Worm (Caenorhabditis elegans) whole organism, young adult: ENCODE results near the gene EGAP2.2.

ENCODE experiments used
- B0019.2 ChIP-seq: fragments of 200-800 bp; sonication (Bioruptor generic); conservative IDR thresholded peaks from 2 replicates; pipeline ENCODE4 v1.3.6; 2022; ENCODE audit warnings: missing genetic modification reagents, missing genetic modification characterization, missing compliant biosample characterization
- B0261.1 ChIP-seq: sonication (generic microtip); optimal IDR thresholded peaks from 2 replicates; lab custom pipeline; 2016; ENCODE audit warnings: mild to moderate bottlenecking, missing genetic modification characterization, moderate library complexity, missing compliant biosample characterization
- F52B5.7 ChIP-seq: sonication (generic microtip); optimal IDR thresholded peaks from 2 replicates; lab custom pipeline; 2016; ENCODE audit warnings: mild to moderate bottlenecking, missing genetic modification characterization, missing compliant biosample characterization
- Y95B8A.8 ChIP-seq: fragments of 200-800 bp; sonication (Bioruptor generic); IDR thresholded peaks from 2 replicates; pipeline ENCODE4 v1.3.6; 2022; ENCODE audit warnings: missing genetic modification reagents, missing genetic modification characterization, missing compliant biosample characterization
- ZK185.1 ChIP-seq: sonication (generic microtip); optimal IDR thresholded peaks from 2 replicates; lab custom pipeline; 2016; ENCODE audit warnings: mild to moderate bottlenecking, missing genetic modification characterization, missing compliant biosample characterization; ENCODE audit not compliant: poor library complexity, severe bottlenecking
- ama-1 ChIP-seq, 3 experiments: fragments of 150-350 bp in 1 of 3; sonication (generic microtip) in 2 of 3; optimal IDR thresholded peaks; 2 replicates each; lab custom pipeline; 2014 to 2018; ENCODE audit warnings: missing biosample characterization in 2 of 3, missing genetic modification characterization in 2 of 3, missing genetic modification reagents in 2 of 3
- aptf-2 ChIP-seq: fragments of 200-800 bp; sonication (Bioruptor generic); conservative IDR thresholded peaks from 2 replicates; pipeline ENCODE4 v1.3.6; 2022; ENCODE audit warnings: missing genetic modification reagents, missing genetic modification characterization, missing compliant biosample characterization
- attf-5 ChIP-seq: fragments of 200-800 bp; sonication (Bioruptor generic); optimal IDR thresholded peaks from 2 replicates; lab custom pipeline; 2018; ENCODE audit warnings: mild to moderate bottlenecking, missing genetic modification characterization, missing compliant biosample characterization
- cebp-1 ChIP-seq, 2 experiments: fragments of 200-800 bp in 1 of 2; sonication (Bioruptor generic) in 1 of 2; sonication (generic microtip) in 1 of 2; IDR thresholded peaks in 1 of 2; optimal IDR thresholded peaks in 1 of 2; 2 replicates each; pipeline versions ENCODE4 v1.3.6 to Lab custom; 2017 to 2022; ENCODE audit warnings: missing compliant biosample characterization in 2 of 2, missing genetic modification characterization in 2 of 2, mild to moderate bottlenecking in 1 of 2, missing genetic modification reagents in 1 of 2, moderate library complexity in 1 of 2
- ceh-40 ChIP-seq: fragments of 200-800 bp; sonication (Bioruptor generic); IDR thresholded peaks from 2 replicates; pipeline ENCODE4 v1.3.6; 2022; ENCODE audit warnings: missing genetic modification characterization, missing compliant biosample characterization
- ceh-58 ChIP-seq: fragments of 200-800 bp; sonication (Bioruptor generic); IDR thresholded peaks from 2 replicates; pipeline ENCODE4 v1.3.6; 2022; ENCODE audit warnings: missing genetic modification characterization, missing compliant biosample characterization
- ceh-91 ChIP-seq: fragments of 200-800 bp; sonication (Bioruptor generic); IDR thresholded peaks from 2 replicates; pipeline ENCODE4 v1.3.6; 2022; ENCODE audit warnings: missing genetic modification reagents, missing genetic modification characterization, missing compliant biosample characterization
- dox-1 ChIP-seq: fragments of 200-800 bp; sonication (Bioruptor generic); IDR thresholded peaks from 2 replicates; pipeline ENCODE4 v1.3.6; 2022; ENCODE audit warnings: missing genetic modification reagents, missing genetic modification characterization, missing compliant biosample characterization
- efl-1 ChIP-seq: fragments of 150-350 bp; optimal IDR thresholded peaks from 2 replicates; lab custom pipeline; 2014; ENCODE audit warnings: missing biosample characterization, missing genetic modification reagents, missing genetic modification characterization
- egl-44 ChIP-seq: fragments of 200-800 bp; sonication (Bioruptor generic); IDR thresholded peaks from 2 replicates; pipeline ENCODE4 v1.3.6; 2022; ENCODE audit warnings: missing genetic modification reagents, missing genetic modification characterization, missing compliant biosample characterization
- gei-17 ChIP-seq: fragments of 200-800 bp; sonication (Bioruptor generic); optimal IDR thresholded peaks from 2 replicates; lab custom pipeline; 2018; ENCODE audit warnings: mild to moderate bottlenecking, missing genetic modification characterization, missing compliant biosample characterization
- lag-1 ChIP-seq: fragments of 200-800 bp; sonication (Bioruptor generic); IDR thresholded peaks from 2 replicates; pipeline ENCODE4 v1.3.6; 2022; ENCODE audit warnings: missing genetic modification reagents, missing genetic modification characterization, missing compliant biosample characterization
- let-607 ChIP-seq, 2 experiments: fragments of 200-800 bp in 1 of 2; sonication (Bioruptor generic) in 1 of 2; sonication (generic microtip) in 1 of 2; optimal IDR thresholded peaks; 2 replicates each; lab custom pipeline; 2016 to 2018; ENCODE audit warnings: mild to moderate bottlenecking in 2 of 2, missing compliant biosample characterization in 2 of 2, missing genetic modification characterization in 2 of 2, moderate library complexity in 2 of 2, missing genotype in 1 of 2
- lsy-27 ChIP-seq: sonication (generic microtip); optimal IDR thresholded peaks from 2 replicates; lab custom pipeline; 2017; ENCODE audit warnings: missing genetic modification characterization, mild to moderate bottlenecking, missing compliant biosample characterization, antibody characterized with exemption, missing genotype, borderline replicate concordance; ENCODE audit not compliant: insufficient read depth
- mcd-1 ChIP-seq: fragments of 200-800 bp; sonication (Bioruptor generic); IDR thresholded peaks from 2 replicates; pipeline ENCODE4 v1.3.6; 2022; ENCODE audit warnings: missing genetic modification reagents, missing genetic modification characterization, missing compliant biosample characterization
- mxl-1 ChIP-seq: sonication (generic microtip); optimal IDR thresholded peaks from 2 replicates; lab custom pipeline; 2016; ENCODE audit warnings: missing genetic modification characterization, missing compliant biosample characterization
- nfyb-1 ChIP-seq: fragments of 200-800 bp; sonication (Bioruptor generic); IDR thresholded peaks from 2 replicates; pipeline ENCODE4 v1.3.6; 2022; ENCODE audit warnings: missing genetic modification reagents, missing genetic modification characterization, missing compliant biosample characterization
- nhr-120 ChIP-seq: fragments of 200-800 bp; sonication (Bioruptor generic); IDR thresholded peaks from 2 replicates; pipeline ENCODE4 v1.3.6; 2022; ENCODE audit warnings: missing genetic modification characterization, missing compliant biosample characterization
- nhr-27 ChIP-seq: fragments of 200-800 bp; sonication (Bioruptor generic); optimal IDR thresholded peaks from 2 replicates; lab custom pipeline; 2018; ENCODE audit warnings: mild to moderate bottlenecking, missing genetic modification characterization, moderate library complexity, missing compliant biosample characterization
- repo-1 ChIP-seq: sonication (generic microtip); optimal IDR thresholded peaks from 2 replicates; lab custom pipeline; 2017; ENCODE audit warnings: mild to moderate bottlenecking, missing genetic modification characterization, missing compliant biosample characterization
- snpc-1.1 ChIP-seq: sonication (generic microtip); optimal IDR thresholded peaks from 2 replicates; lab custom pipeline; 2017; ENCODE audit warnings: missing genetic modification characterization, mild to moderate bottlenecking, missing compliant biosample characterization, antibody characterized with exemption, moderate library complexity, missing genotype, missing genetic modification reagents; ENCODE audit not compliant: insufficient read depth
- snpc-3.4 ChIP-seq: sonication (generic microtip); optimal IDR thresholded peaks from 2 replicates; lab custom pipeline; 2017; ENCODE audit warnings: missing genetic modification characterization, mild to moderate bottlenecking, missing compliant biosample characterization, antibody characterized with exemption, moderate library complexity, missing genotype, missing genetic modification reagents
- sptf-2 ChIP-seq: fragments of 200-800 bp; sonication (Bioruptor generic); optimal IDR thresholded peaks from 2 replicates; lab custom pipeline; 2018; ENCODE audit warnings: mild to moderate bottlenecking, missing genetic modification characterization, missing compliant biosample characterization
- tbp1 ChIP-seq: fragments of 200-800 bp; sonication (Bioruptor generic); optimal IDR thresholded peaks from 2 replicates; lab custom pipeline; 2018; ENCODE audit warnings: mild to moderate bottlenecking, missing genetic modification characterization, missing compliant biosample characterization
- tlf-1 ChIP-seq: fragments of 200-800 bp; sonication (Bioruptor generic); optimal IDR thresholded peaks from 2 replicates; lab custom pipeline; 2018; ENCODE audit warnings: mild to moderate bottlenecking, missing genetic modification characterization, missing compliant biosample characterization
- unc-130 ChIP-seq: sonication (generic microtip); optimal IDR thresholded peaks from 2 replicates; lab custom pipeline; 2016; ENCODE audit warnings: missing genetic modification reagents, missing genetic modification characterization, missing compliant biosample characterization
- zfh-2 ChIP-seq: fragments of 200-800 bp; sonication (Bioruptor generic); conservative IDR thresholded peaks from 2 replicates; pipeline ENCODE4 v1.3.6; 2022; ENCODE audit warnings: missing genetic modification reagents, missing genetic modification characterization, missing compliant biosample characterization
- ztf-6 ChIP-seq: fragments of 200-800 bp; sonication (Bioruptor generic); IDR thresholded peaks from 2 replicates; pipeline ENCODE4 v1.3.6; 2022; ENCODE audit warnings: missing genetic modification reagents, missing genetic modification characterization, missing compliant biosample characterization

EGAP2.2 gene

DNA sequence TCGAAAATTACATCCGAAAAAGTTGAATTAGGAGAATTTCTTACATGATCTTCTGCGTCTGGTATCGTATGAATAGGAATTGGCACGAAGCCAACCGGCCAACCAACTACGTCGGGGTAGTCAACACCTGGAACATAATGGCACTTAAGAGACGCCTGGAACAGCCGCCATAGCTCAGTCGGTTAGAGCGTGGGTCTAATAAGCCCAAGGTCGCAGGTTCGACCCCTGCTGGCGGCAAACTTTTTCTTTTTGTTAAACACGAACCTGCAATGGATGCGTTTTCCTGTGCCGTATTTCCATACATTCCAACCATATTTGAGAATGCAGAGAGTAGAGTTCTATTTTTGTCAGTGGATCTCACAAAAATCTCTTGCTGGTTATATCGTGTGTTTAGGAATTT, 8.0 kb downstream of the EGAP2.2 start (continued):
- TF ChIP-seq dox-1 (GFP tag; lab: Robert Waterston, UW) = peak; percentile 64; the same call in 1 of the 2 replicates
- TF ChIP-seq cebp-1 (GFP tag; IDR thresholded peaks at IDR 0.05; lab: Robert Waterston, UW) = no peak
- no peak for TF ChIP-seq cebp-1 (tag; optimal IDR thresholded peaks at IDR 0.05; lab: Kevin White, UChicago)
- TF ChIP-seq ama-1 (optimal IDR thresholded peaks at IDR 0.05; lab: Kevin White, UChicago) = no peak
- no peak for TF ChIP-seq ama-1 (GFP tag; optimal IDR thresholded peaks at IDR 0.05; lab: Kevin White, UChicago)
- no peak for TF ChIP-seq nhr-120 (GFP tag; lab: Robert Waterston, UW)
- TF ChIP-seq F52B5.7 (tag; lab: Kevin White, UChicago) = no peak
- TF ChIP-seq ceh-91 (GFP tag; lab: Robert Waterston, UW) = no peak
- TF ChIP-seq unc-130 (GFP tag; lab: Kevin White, UChicago) = no peak
- TF ChIP-seq gei-17 (GFP tag; lab: Kevin White, UChicago) = no peak
- TF ChIP-seq mcd-1 = no peak
- no peak for TF ChIP-seq ztf-6 (GFP tag; lab: Robert Waterston, UW)
- TF ChIP-seq ceh-58 (GFP tag; lab: Robert Waterston, UW) = no peak
- no peak for TF ChIP-seq lsy-27
- TF ChIP-seq B0261.1 (tag; lab: Kevin White, UChicago) = peak; percentile 82
- no peak for TF ChIP-seq let-607 (tag; optimal IDR thresholded peaks at IDR 0.05; lab: Kevin White, UChicago)
- TF ChIP-seq zfh-2 (GFP tag; lab: Robert Waterston, UW) = no peak
- TF ChIP-seq mxl-1 (tag; lab: Kevin White, UChicago) = no peak
- no peak for TF ChIP-seq sptf-2
- peak; percentile 36 for TF ChIP-seq attf-5 (GFP tag; lab: Kevin White, UChicago)
- no peak for TF ChIP-seq aptf-2
- TF ChIP-seq efl-1 = no peak
- peak; percentile 46 for TF ChIP-seq ZK185.1 (tag; lab: Kevin White, UChicago)
- no peak for TF ChIP-seq B0019.2 (GFP tag; lab: Robert Waterston, UW)
- no peak for TF ChIP-seq egl-44 (GFP tag; lab: Robert Waterston, UW)
- TF ChIP-seq tbp1 (GFP tag; lab: Kevin White, UChicago) = peak; percentile 93
- no peak for TF ChIP-seq Y95B8A.8 (GFP tag; lab: Robert Waterston, UW)
- TF ChIP-seq nfyb-1 (GFP tag; lab: Robert Waterston, UW) = peak; percentile 80
- TF ChIP-seq, all 124 proteins: peak for 25

- TF ChIP-seq B0261.1 (tag; lab: Kevin White, UChicago) = no peak
These were observed 8.7 kb downstream of the EGAP2.2 start, which contains the start of gene pho-4 for ce11 chrII:5238366-5238765. pho-4 (minus strand) TSS chrII:5238466.

DNA sequence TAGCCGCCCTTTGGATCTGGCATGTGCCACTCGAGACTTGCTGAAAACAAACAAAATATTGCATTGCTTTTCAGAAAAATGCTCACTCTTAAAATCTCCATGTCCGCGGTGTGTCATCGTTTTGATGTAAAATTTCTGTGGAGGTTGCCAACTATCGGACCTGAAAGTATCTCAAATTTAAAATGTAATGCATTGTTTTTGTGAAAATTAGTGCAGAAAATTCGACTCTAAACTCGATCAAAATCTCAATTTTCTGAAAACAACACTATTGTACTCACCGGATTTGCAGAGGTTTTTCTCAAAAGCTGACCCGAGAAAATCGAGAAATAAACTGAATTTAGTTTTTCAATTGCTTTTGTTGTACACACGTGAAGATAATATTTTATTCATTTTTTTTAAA, 11.9 kb downstream of the EGAP2.2 start, which contains the start of gene T16D1.1:
TSS of gene T16D1.1 (minus strand) at position 101 of the 400 bp plus-strand sequence.
- no peak for TF ChIP-seq tlf-1 (GFP tag; lab: Kevin White, UChicago)
- no peak for TF ChIP-seq repo-1 (tag; lab: Kevin White, UChicago)
- TF ChIP-seq snpc-3.4 (tag; lab: Kevin White, UChicago) = no peak
- no peak for TF ChIP-seq ceh-40

ce11 chrII:5246791-5247361, 17.2 kb downstream of the EGAP2.2 start, which contains the start of gene ptr-6:
ptr-6 (minus strand) TSS chrII:5246837.
- no peak for TF ChIP-seq tbp1 (GFP tag; lab: Kevin White, UChicago)
- TF ChIP-seq snpc-1.1 (tag; lab: Kevin White, UChicago) = no peak
- no peak for TF ChIP-seq nhr-27 (tag; lab: Kevin White, UChicago)
- no peak for TF ChIP-seq lag-1 (GFP tag; lab: Robert Waterston, UW)
- TF ChIP-seq, all 124 proteins: peak for 0
